Worm (Caenorhabditis elegans) whole organism, mixed stage, embryonic: ENCODE data around the gene ugt-42.

Source experiments
- ceh-43 ChIP-seq: fragments of 200-800 bp; sonication (Bioruptor generic); optimal IDR thresholded peaks from 2 replicates; lab custom pipeline; 2018; ENCODE audit warnings: mild to moderate bottlenecking, missing genetic modification characterization, moderate library complexity, missing compliant biosample characterization
- lin-13 ChIP-seq: fragments of 150-350 bp; optimal IDR thresholded peaks from 2 replicates; lab custom pipeline; 2014; ENCODE audit warnings: missing biosample characterization, missing genetic modification characterization
- mab-5 ChIP-seq: fragments of 150-350 bp; optimal IDR thresholded peaks from 2 replicates; lab custom pipeline; 2014; ENCODE audit warnings: missing biosample characterization, missing genetic modification characterization
- mls-2 ChIP-seq: sonication (generic microtip); optimal IDR thresholded peaks from 2 replicates; lab custom pipeline; 2016; ENCODE audit warnings: mild to moderate bottlenecking, missing genetic modification characterization, moderate library complexity, missing compliant biosample characterization
- nhr-12 ChIP-seq: fragments of 150-350 bp; optimal IDR thresholded peaks from 2 replicates; lab custom pipeline; 2014; ENCODE audit warnings: missing biosample characterization, missing genetic modification characterization
- nhr-237 ChIP-seq: fragments of 150-350 bp; optimal IDR thresholded peaks from 2 replicates; lab custom pipeline; 2014; ENCODE audit warnings: missing biosample characterization, missing genetic modification characterization

ce11 chrV:626321-626720 is 20.7 kb upstream of the ugt-42 start, which contains the start of gene F48G7.7:
- TF ChIP-seq nhr-237 (tag; lab: Kevin White, UChicago) (no peak), ceh-43 (GFP tag; lab: Kevin White, UChicago) (no peak), mab-5 (tag; lab: Kevin White, UChicago) (no peak), mls-2 (tag; lab: Kevin White, UChicago) (no peak), lin-13 (no peak), nhr-12 (tag; lab: Kevin White, UChicago) (no peak)
